Worm (Caenorhabditis elegans): Measurements from ENCODE around the gene arcp-1.

DNA sequence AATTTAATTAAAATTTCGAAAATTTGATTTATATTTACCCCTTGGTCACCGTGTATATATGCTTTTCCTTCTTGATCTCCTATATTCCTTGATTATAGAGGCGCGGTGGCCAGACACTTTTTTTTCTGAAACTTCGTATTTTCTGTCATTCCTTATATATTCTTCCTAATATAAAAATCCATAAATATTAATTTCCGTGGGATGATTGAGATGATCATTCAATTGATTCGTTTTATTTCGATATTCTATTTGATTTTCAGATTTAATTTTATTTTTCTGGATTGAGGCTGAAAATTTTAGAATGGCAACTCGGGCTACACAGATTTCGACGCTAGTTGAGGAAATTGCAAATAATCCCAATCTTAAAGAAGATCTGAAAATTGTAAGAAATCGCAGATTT lies 52.6 kb downstream of the arcp-1 start, which contains the start of gene dph-1:
- TF ChIP-seq ets-7 (tag; optimal IDR thresholded peaks at IDR 0.05) (no peak), hmbx-1 (tag; optimal IDR thresholded peaks at IDR 0.05) (no peak), F13C5.2 (tag; optimal IDR thresholded peaks at IDR 0.05) (no peak)
